Fruit fly (Drosophila melanogaster) whole organism, embryonic: ENCODE data around the gene GluRIA.

ENCODE experiments used
- CG1603 ChIP-seq: fragments of 200-800 bp; sonication (Bioruptor generic); optimal IDR thresholded peaks from 2 replicates; lab custom pipeline; 2019; ENCODE audit warnings: missing biosample characterization, mild to moderate bottlenecking, missing genetic modification characterization, moderate library complexity
- CG18476 ChIP-seq: fragments of 200-800 bp; sonication (Bioruptor generic); optimal IDR thresholded peaks from 2 replicates; lab custom pipeline; 2016; ENCODE audit warnings: missing biosample characterization, mild to moderate bottlenecking, missing genetic modification characterization
- CG6689 ChIP-seq: fragments of 200-800 bp; sonication (Bioruptor generic); IDR thresholded peaks from 2 replicates; pipeline ENCODE4 v1.3.6; 2022; ENCODE audit warnings: missing biosample characterization, missing genetic modification characterization
- CG9797 ChIP-seq: fragments of 200-800 bp; sonication (Bioruptor generic); optimal IDR thresholded peaks from 3 replicates; lab custom pipeline; 2018; ENCODE audit warnings: missing biosample characterization, mild to moderate bottlenecking, missing genetic modification characterization
- CG9932 ChIP-seq: fragments of 200-800 bp; sonication (Bioruptor generic); IDR thresholded peaks from 2 replicates; pipeline ENCODE4 v1.3.6; 2022; ENCODE audit warnings: missing biosample characterization, missing genetic modification characterization
- Chrac-16 ChIP-seq: fragments of 200-800 bp; sonication (Bioruptor generic); optimal IDR thresholded peaks from 3 replicates; lab custom pipeline; 2016; ENCODE audit warnings: missing biosample characterization, missing genetic modification characterization
- Doc2 ChIP-seq: fragments of 200-800 bp; sonication (Bioruptor generic); IDR thresholded peaks from 2 replicates; pipeline ENCODE4 v1.3.6; 2022; ENCODE audit warnings: missing biosample characterization, missing genetic modification characterization
- al ChIP-seq: fragments of 200-800 bp; sonication (Bioruptor generic); IDR thresholded peaks from 2 replicates; pipeline ENCODE4 v1.3.6; 2022; ENCODE audit warnings: missing biosample characterization, missing genetic modification characterization
- jigr1 ChIP-seq: fragments of 200-800 bp; sonication (Bioruptor generic); IDR thresholded peaks from 3 replicates; pipeline ENCODE4 v1.3.6; 2022; ENCODE audit warnings: missing biosample characterization, missing genetic modification characterization
- pfk ChIP-seq: fragments of 200-800 bp; sonication (Bioruptor generic); optimal IDR thresholded peaks from 2 replicates; lab custom pipeline; 2018; ENCODE audit warnings: missing biosample characterization, mild to moderate bottlenecking, missing genetic modification characterization, moderate library complexity
- pnt ChIP-seq: fragments of 200-800 bp; sonication (Bioruptor generic); optimal IDR thresholded peaks from 3 replicates; lab custom pipeline; 2016; ENCODE audit warnings: missing biosample characterization, missing genetic modification characterization

DNA sequence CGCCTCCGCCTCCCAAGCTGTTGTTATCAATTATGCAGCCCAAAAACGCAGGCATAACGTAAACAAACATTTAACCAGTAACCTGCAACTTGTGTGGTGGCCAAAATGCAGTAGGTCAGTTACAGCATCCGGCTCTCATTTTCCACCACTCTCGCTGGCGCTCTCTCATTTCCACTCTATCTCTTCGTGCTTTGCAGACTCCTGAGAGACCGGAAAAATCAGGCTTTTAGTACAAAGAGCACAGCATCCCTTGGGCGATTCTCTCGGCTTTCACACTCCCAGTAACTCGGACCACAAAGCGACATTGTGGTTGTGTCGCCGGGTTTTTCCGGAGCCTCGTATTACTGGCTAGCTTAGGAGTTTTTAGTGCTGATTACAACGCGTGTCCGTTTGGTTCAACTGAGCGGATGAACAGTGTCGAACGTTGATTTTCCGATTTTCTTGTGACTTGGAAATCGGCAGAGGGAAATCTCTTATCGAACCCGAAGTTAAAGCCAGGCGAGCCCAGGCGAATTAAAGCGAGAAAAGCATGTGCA is at the start of gene GluRIA:
- TF ChIP-seq CG9932 (GFP tag; lab: Robert Waterston, UW) (no peak), CG6689 (GFP tag; lab: Robert Waterston, UW) (no peak), pnt (GFP tag; lab: Kevin White, UChicago) (no peak), jigr1 (GFP tag; lab: Robert Waterston, UW) (no peak), pfk (no peak), CG9797 (no peak), CG18476 (no peak), al (GFP tag; lab: Robert Waterston, UW) (no peak), Chrac-16 (no peak), Doc2 (GFP tag; lab: Robert Waterston, UW) (no peak), CG1603 (no peak)
